Fruit fly (Drosophila melanogaster): Measurements from ENCODE around the gene JTBR.
A peak's percentile ranks its signal among the peaks of the same experiment; 100 is the strongest.

Gene JTBR

DNA sequence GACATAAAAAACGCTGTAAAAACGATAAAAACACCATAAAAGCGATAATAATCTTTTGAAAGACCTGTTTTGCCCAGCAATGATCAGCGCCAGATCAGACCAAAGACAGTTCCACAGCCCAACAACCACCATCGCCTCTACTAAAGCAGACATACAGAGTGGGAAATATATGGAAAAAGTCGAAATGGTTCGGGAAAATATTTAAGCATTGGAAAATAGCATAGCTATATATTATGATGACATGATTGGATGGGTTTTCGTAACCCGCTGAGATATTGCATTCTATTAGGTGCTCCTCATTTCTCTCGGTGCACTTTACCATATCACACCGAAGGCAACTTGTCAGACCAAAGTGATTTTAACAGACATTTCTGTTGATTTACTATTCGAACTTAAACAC lies 6.0 kb upstream of the JTBR start (continued):
- TF ChIP-seq row (GFP tag; IDR thresholded peaks at IDR 0.05) (peak; percentile 92), tll (GFP tag; optimal IDR thresholded peaks at IDR 0.05) (no peak), Taf1 (GFP tag; IDR thresholded peaks at IDR 0.05) (peak; percentile 79), PHDP (tag; optimal IDR thresholded peaks at IDR 0.05) (peak; percentile 90), CG17359 (tag; optimal IDR thresholded peaks at IDR 0.05) (peak; percentile 91), Aef1 (GFP tag; IDR thresholded peaks at IDR 0.05) (peak; percentile 92), CG3065 (GFP tag; optimal IDR thresholded peaks at IDR 0.05) (peak; percentile 32), CG17802 (tag; optimal IDR thresholded peaks at IDR 0.05) (peak; percentile 63), bsh (GFP tag; optimal IDR thresholded peaks at IDR 0.05) (peak; percentile 59 to 86), Mad (GFP tag; optimal IDR thresholded peaks at IDR 0.05) (peak; percentile 76), zf30C (GFP tag; optimal IDR thresholded peaks at IDR 0.05) (peak; percentile 19), abd-A (tag; optimal IDR thresholded peaks at IDR 0.05) (peak; percentile 89), Dref (GFP tag; IDR thresholded peaks at IDR 0.05) (no peak), CG8359 (GFP tag; optimal IDR thresholded peaks at IDR 0.05; ENCODE audit: borderline replicate concordance) (no peak), pros (GFP tag; optimal IDR thresholded peaks at IDR 0.05) (no peak), CG34376 (GFP tag; optimal IDR thresholded peaks at IDR 0.05) (peak; percentile 56), CG3847 (GFP tag; IDR thresholded peaks at IDR 0.05) (peak; percentile 86), cwo (GFP tag; optimal IDR thresholded peaks at IDR 0.05) (peak; percentile 81), CG10959 (GFP tag; IDR thresholded peaks at IDR 0.05) (peak; percentile 84), croc (GFP tag; conservative IDR thresholded peaks at IDR 0.05) (peak; percentile 71; the same call in 2 of the 3 replicates), Sin3A (optimal IDR thresholded peaks at IDR 0.05) (no peak), Lhr (GFP tag; optimal IDR thresholded peaks at IDR 0.05) (peak; percentile 41), hb (GFP tag; IDR thresholded peaks at IDR 0.05; ENCODE audit: partially characterized antibody) (no peak), pho (GFP tag; optimal IDR thresholded peaks at IDR 0.05) (peak; percentile 85), CG18262 (tag; optimal IDR thresholded peaks at IDR 0.05) (peak; percentile 80), eve (GFP tag; optimal IDR thresholded peaks at IDR 0.05) (no peak), CG33557 (GFP tag; optimal IDR thresholded peaks at IDR 0.05) (peak; percentile 31), zfh2 (GFP tag; optimal IDR thresholded peaks at IDR 0.05) (peak; percentile 77), CG1233 (GFP tag; optimal IDR thresholded peaks at IDR 0.05) (peak; percentile 84), CG1647 (GFP tag; optimal IDR thresholded peaks at IDR 0.05) (peak; percentile 89), Rx (GFP tag; IDR thresholded peaks at IDR 0.05) (peak; percentile 87), CG10321 (GFP tag; IDR thresholded peaks at IDR 0.05) (peak; percentile 70), seq (GFP tag; IDR thresholded peaks at IDR 0.05) (peak; percentile 91), gt (GFP tag; IDR thresholded peaks at IDR 0.05) (peak; percentile 64), CG18599 (GFP tag; optimal IDR thresholded peaks at IDR 0.05) (no peak), fd64A (GFP tag; optimal IDR thresholded peaks at IDR 0.05) (peak; percentile 49), kah (GFP tag; optimal IDR thresholded peaks at IDR 0.05) (peak; percentile 57), yki (optimal IDR thresholded peaks at IDR 0.05) (no peak), CG17328 (GFP tag; IDR thresholded peaks at IDR 0.05) (peak; percentile 91), Elba2 (GFP tag; optimal IDR thresholded peaks at IDR 0.05) (no peak), tio (GFP tag; optimal IDR thresholded peaks at IDR 0.05) (no peak), onecut (GFP tag; IDR thresholded peaks at IDR 0.05) (peak; percentile 83), ap (GFP tag; IDR thresholded peaks at IDR 0.05) (peak; percentile 83), chm (GFP tag; IDR thresholded peaks at IDR 0.05) (peak; percentile 91), tap (tag; optimal IDR thresholded peaks at IDR 0.05) (peak; percentile 90), Abd-B (GFP tag; optimal IDR thresholded peaks at IDR 0.05) (peak; percentile 90), CG30403 (GFP tag; optimal IDR thresholded peaks at IDR 0.05) (peak; percentile 88), pita (GFP tag; optimal IDR thresholded peaks at IDR 0.05) (no peak), Fer2 (tag; optimal IDR thresholded peaks at IDR 0.05) (peak; percentile 63), CG11695 (GFP tag; IDR thresholded peaks at IDR 0.05) (peak; percentile 92), pan (optimal IDR thresholded peaks at IDR 0.05) (no peak), pan (GFP tag; optimal IDR thresholded peaks at IDR 0.05 in 1 of 2, IDR thresholded peaks at IDR 0.05 in 1 of 2) (peak in 1 of 2 experiments; percentile 94)
